Worm (Caenorhabditis elegans) whole organism, mixed stage, embryonic: ENCODE data around the gene C39D10.2.

Experiments
- blmp-1 ChIP-seq: fragments of 150-350 bp; optimal IDR thresholded peaks from 2 replicates; lab custom pipeline; 2014; ENCODE audit warnings: missing biosample characterization, missing genetic modification characterization
- nhr-237 ChIP-seq: fragments of 150-350 bp; optimal IDR thresholded peaks from 2 replicates; lab custom pipeline; 2014; ENCODE audit warnings: missing biosample characterization, missing genetic modification characterization
- pha-4 ChIP-seq: fragments of 150-350 bp; optimal IDR thresholded peaks from 2 replicates; lab custom pipeline; 2018; ENCODE audit warnings: missing biosample characterization, missing genetic modification reagents, missing genetic modification characterization
- snpc-4 ChIP-seq: fragments of 150-350 bp; optimal IDR thresholded peaks from 2 replicates; lab custom pipeline; 2014; ENCODE audit warnings: missing biosample characterization, missing genetic modification characterization
- unc-62 ChIP-seq: fragments of 150-350 bp; optimal IDR thresholded peaks from 2 replicates; lab custom pipeline; 2014; ENCODE audit warnings: missing biosample characterization, missing genetic modification reagents, missing genetic modification characterization

ce11 chrX:7888915-7889314 lies at the start of gene C39D10.2:
- TF ChIP-seq blmp-1 (tag; lab: Kevin White, UChicago) (no peak), pha-4 (no peak), unc-62 (GFP tag; lab: Kevin White, UChicago) (no peak), snpc-4 (tag; lab: Kevin White, UChicago) (no peak), nhr-237 (tag; lab: Kevin White, UChicago) (no peak)
